Fruit fly (Drosophila melanogaster) whole organism, embryonic: Measurements from ENCODE around the gene CG31819.

ENCODE experiments used
- CG10267 ChIP-seq: fragments of 200-800 bp; sonication (Bioruptor generic); optimal IDR thresholded peaks from 2 replicates; lab custom pipeline; 2018; ENCODE audit warnings: missing biosample characterization, mild to moderate bottlenecking, missing genetic modification characterization, moderate library complexity
- CG10431 ChIP-seq: fragments of 200-800 bp; sonication (Bioruptor generic); optimal IDR thresholded peaks from 3 replicates; lab custom pipeline; 2018; ENCODE audit warnings: missing biosample characterization, mild to moderate bottlenecking, missing genetic modification characterization
- CG12299 ChIP-seq: fragments of 200-800 bp; sonication (Bioruptor generic); optimal IDR thresholded peaks from 2 replicates; lab custom pipeline; 2018; ENCODE audit warnings: missing biosample characterization, mild to moderate bottlenecking, missing genetic modification characterization
- CG13424 ChIP-seq: fragments of 200-800 bp; sonication (Bioruptor generic); optimal IDR thresholded peaks from 2 replicates; lab custom pipeline; 2019; ENCODE audit warnings: missing biosample characterization, mild to moderate bottlenecking, missing genetic modification characterization, moderate library complexity
- CG13894 ChIP-seq: fragments of 200-800 bp; sonication (Bioruptor generic); optimal IDR thresholded peaks from 3 replicates; lab custom pipeline; 2018; ENCODE audit warnings: missing biosample characterization, mild to moderate bottlenecking, missing genetic modification characterization, moderate library complexity
- CG15514 ChIP-seq: fragments of 200-800 bp; sonication (Bioruptor generic); optimal IDR thresholded peaks from 3 replicates; lab custom pipeline; 2017; ENCODE audit warnings: missing biosample characterization, missing genetic modification characterization, mild to moderate bottlenecking, moderate library complexity, missing genetic modification reagents
- CG2116 ChIP-seq: fragments of 200-800 bp; sonication (Bioruptor generic); optimal IDR thresholded peaks from 3 replicates; lab custom pipeline; 2018; ENCODE audit warnings: missing biosample characterization, mild to moderate bottlenecking, missing genetic modification characterization
- CG31388 ChIP-seq: fragments of 200-800 bp; sonication (Bioruptor generic); optimal IDR thresholded peaks from 2 replicates; lab custom pipeline; 2016; ENCODE audit warnings: missing biosample characterization, missing genetic modification characterization
- CG31441 ChIP-seq: fragments of 200-800 bp; sonication (Bioruptor generic); IDR thresholded peaks from 2 replicates; pipeline ENCODE4 v1.3.6; 2022; ENCODE audit warnings: missing biosample characterization, missing genetic modification characterization
- CG34422 ChIP-seq: fragments of 200-800 bp; sonication (Bioruptor generic); IDR thresholded peaks from 3 replicates; pipeline ENCODE4 v1.3.6; 2022; ENCODE audit warnings: missing biosample characterization, missing genetic modification characterization
- CG3726 ChIP-seq: fragments of 200-800 bp; sonication (Bioruptor generic); IDR thresholded peaks from 3 replicates; pipeline ENCODE4, ENCODE4 v1.3.6; 2022; ENCODE audit warnings: missing biosample characterization, missing genetic modification characterization
- CG5180 ChIP-seq: fragments of 200-800 bp; sonication (Bioruptor generic); optimal IDR thresholded peaks from 3 replicates; lab custom pipeline; 2017; ENCODE audit warnings: missing biosample characterization, missing genetic modification characterization, mild to moderate bottlenecking, moderate library complexity, missing genetic modification reagents
- CG6813 ChIP-seq: fragments of 200-800 bp; sonication (Bioruptor generic); optimal IDR thresholded peaks from 2 replicates; lab custom pipeline; 2017; ENCODE audit warnings: missing biosample characterization, missing genetic modification characterization, mild to moderate bottlenecking, moderate library complexity, missing genetic modification reagents
- Drgx ChIP-seq: fragments of 200-800 bp; sonication (Bioruptor generic); IDR thresholded peaks from 2 replicates; pipeline ENCODE4 v1.3.6; 2022; ENCODE audit warnings: missing biosample characterization, missing genetic modification characterization
- ERR ChIP-seq: fragments of 200-800 bp; sonication (Bioruptor generic); optimal IDR thresholded peaks from 2 replicates; lab custom pipeline; 2016; ENCODE audit warnings: missing biosample characterization, missing genetic modification characterization
- Gsc ChIP-seq: fragments of 200-800 bp; sonication (Bioruptor generic); IDR thresholded peaks from 2 replicates; pipeline ENCODE4 v1.3.6; 2022; ENCODE audit warnings: missing biosample characterization, missing genetic modification characterization
- H2.0 ChIP-seq: fragments of 200-800 bp; sonication (Bioruptor generic); IDR thresholded peaks from 2 replicates; pipeline ENCODE4 v1.3.6; 2022; ENCODE audit warnings: missing biosample characterization, missing genetic modification characterization
- Hmr ChIP-seq: fragments of 200-800 bp; sonication (Bioruptor generic); optimal IDR thresholded peaks from 3 replicates; lab custom pipeline; 2017; ENCODE audit warnings: mild to moderate bottlenecking, missing biosample characterization, missing genetic modification reagents, missing genetic modification characterization
- Hr39 ChIP-seq: fragments of >200 bp; optimal IDR thresholded peaks from 2 replicates; lab custom pipeline; 2017
- Hsf ChIP-seq: fragments of 200-800 bp; sonication (Bioruptor generic); optimal IDR thresholded peaks from 3 replicates; lab custom pipeline; 2016; ENCODE audit warnings: missing biosample characterization, missing genetic modification characterization
- Kr ChIP-seq: fragments of 200-800 bp; sonication (Bioruptor generic); optimal IDR thresholded peaks from 2 replicates; lab custom pipeline; 2017; ENCODE audit warnings: missing biosample characterization, mild to moderate bottlenecking, missing genetic modification characterization
- MTF-1 ChIP-seq: fragments of 200-800 bp; sonication (Bioruptor generic); optimal IDR thresholded peaks from 2 replicates; lab custom pipeline; 2018; ENCODE audit warnings: missing biosample characterization, mild to moderate bottlenecking, missing genetic modification characterization, borderline replicate concordance
- Mad ChIP-seq: fragments of 200-800 bp; sonication (Bioruptor generic); optimal IDR thresholded peaks from 2 replicates; lab custom pipeline; 2016; ENCODE audit warnings: missing biosample characterization, missing genetic modification characterization
- Max ChIP-seq: fragments of 200-800 bp; sonication (Bioruptor generic); optimal IDR thresholded peaks from 2 replicates; lab custom pipeline; 2016; ENCODE audit warnings: missing biosample characterization, mild to moderate bottlenecking, missing genetic modification characterization
- NC2α ChIP-seq: fragments of 200-800 bp; sonication (Bioruptor generic); optimal IDR thresholded peaks from 2 replicates; lab custom pipeline; 2016; ENCODE audit warnings: missing biosample characterization, missing genetic modification characterization
- Nf-YB ChIP-seq: fragments of 200-800 bp; sonication (Bioruptor generic); optimal IDR thresholded peaks from 3 replicates; lab custom pipeline; 2019; ENCODE audit warnings: missing biosample characterization, mild to moderate bottlenecking, missing genetic modification characterization, moderate library complexity
- Oli ChIP-seq: fragments of 200-800 bp; sonication (Bioruptor generic); optimal IDR thresholded peaks from 2 replicates; lab custom pipeline; 2018; ENCODE audit warnings: missing biosample characterization, mild to moderate bottlenecking, missing genetic modification characterization, moderate library complexity
- Side ChIP-seq: fragments of 200-800 bp; sonication (Bioruptor generic); optimal IDR thresholded peaks from 2 replicates; lab custom pipeline; 2016; ENCODE audit warnings: missing biosample characterization, missing genetic modification characterization
- ab ChIP-seq: fragments of 200-800 bp; sonication (Bioruptor generic); optimal IDR thresholded peaks from 2 replicates; lab custom pipeline; 2016; ENCODE audit warnings: missing biosample characterization, missing genetic modification characterization
- abd-A ChIP-seq: fragments of 200-800 bp; sonication (Bioruptor generic); optimal IDR thresholded peaks from 3 replicates; lab custom pipeline; 2019; ENCODE audit warnings: missing biosample characterization, mild to moderate bottlenecking, missing genetic modification characterization, moderate library complexity
- ac ChIP-seq: fragments of 200-800 bp; sonication (Bioruptor generic); optimal IDR thresholded peaks from 3 replicates; lab custom pipeline; 2017; ENCODE audit warnings: missing biosample characterization, mild to moderate bottlenecking, missing genetic modification characterization
- ato ChIP-seq: fragments of 200-800 bp; sonication (Bioruptor generic); IDR thresholded peaks from 2 replicates; pipeline ENCODE4 v1.3.6; 2022; ENCODE audit warnings: missing biosample characterization, missing genetic modification characterization; ENCODE audit not compliant: partially characterized antibody
- chinmo ChIP-seq: fragments of 200-800 bp; sonication (Bioruptor generic); IDR thresholded peaks from 4 replicates; pipeline ENCODE4 v1.3.6; 2022; ENCODE audit warnings: missing biosample characterization, missing genetic modification characterization; ENCODE audit not compliant: partially characterized antibody
- crc ChIP-seq: fragments of 200-800 bp; sonication (Bioruptor generic); optimal IDR thresholded peaks from 2 replicates; lab custom pipeline; 2016; ENCODE audit warnings: missing biosample characterization, missing genetic modification characterization
- dmrt11E ChIP-seq: fragments of 200-800 bp; sonication (Bioruptor generic); optimal IDR thresholded peaks from 3 replicates; lab custom pipeline; 2018; ENCODE audit warnings: missing biosample characterization, mild to moderate bottlenecking, missing genetic modification characterization, moderate library complexity
- dysf ChIP-seq: fragments of 200-800 bp; sonication (Bioruptor generic); IDR thresholded peaks from 3 replicates; pipeline ENCODE4 v1.3.6; 2022; ENCODE audit warnings: missing biosample characterization, missing genetic modification characterization
- gcm ChIP-seq: fragments of 200-800 bp; sonication (Bioruptor generic); optimal IDR thresholded peaks from 2 replicates; lab custom pipeline; 2019; ENCODE audit warnings: missing biosample characterization, mild to moderate bottlenecking, missing genetic modification characterization, moderate library complexity
- grn ChIP-seq: fragments of 200-800 bp; sonication (Bioruptor generic); optimal IDR thresholded peaks from 3 replicates; lab custom pipeline; 2017; ENCODE audit warnings: missing biosample characterization, missing genetic modification characterization
- ham ChIP-seq: fragments of 200-800 bp; sonication (Bioruptor generic); IDR thresholded peaks from 2 replicates; pipeline ENCODE4 v1.3.6; 2022; ENCODE audit warnings: missing biosample characterization, missing genetic modification characterization
- inv ChIP-seq: fragments of 200-800 bp; sonication (Bioruptor generic); IDR thresholded peaks from 2 replicates; pipeline ENCODE4 v1.3.6; 2022; ENCODE audit warnings: missing biosample characterization, missing genetic modification characterization; ENCODE audit not compliant: partially characterized antibody
- lbe ChIP-seq: fragments of 200-800 bp; sonication (Bioruptor generic); optimal IDR thresholded peaks from 2 replicates; lab custom pipeline; 2016; ENCODE audit warnings: missing biosample characterization, mild to moderate bottlenecking, missing genetic modification characterization
- maf-S ChIP-seq: fragments of 200-800 bp; sonication (Bioruptor generic); optimal IDR thresholded peaks from 2 replicates; lab custom pipeline; 2016; ENCODE audit warnings: missing biosample characterization, missing genetic modification characterization
- pros ChIP-seq: fragments of 200-800 bp; sonication (Bioruptor generic); optimal IDR thresholded peaks from 3 replicates; lab custom pipeline; 2019; ENCODE audit warnings: missing biosample characterization, mild to moderate bottlenecking, missing genetic modification characterization, moderate library complexity
- psq ChIP-seq: fragments of 200-800 bp; sonication (Bioruptor generic); optimal IDR thresholded peaks from 2 replicates; lab custom pipeline; 2017; ENCODE audit warnings: missing biosample characterization, missing genetic modification characterization
- repo ChIP-seq: fragments of 200-800 bp; sonication (Bioruptor generic); optimal IDR thresholded peaks from 2 replicates; lab custom pipeline; 2016; ENCODE audit warnings: missing biosample characterization, missing genetic modification characterization
- ssp ChIP-seq: fragments of 200-800 bp; sonication (Bioruptor generic); IDR thresholded peaks from 2 replicates; pipeline ENCODE4 v1.3.6; 2022; ENCODE audit warnings: missing biosample characterization, missing genetic modification characterization
- tna ChIP-seq: fragments of 200-800 bp; sonication (Bioruptor generic); IDR thresholded peaks from 2 replicates; pipeline ENCODE4 v1.3.6; 2022; ENCODE audit warnings: missing biosample characterization, missing genetic modification characterization; ENCODE audit not compliant: partially characterized antibody
- tx ChIP-seq: fragments of 200-800 bp; sonication (Bioruptor generic); optimal IDR thresholded peaks from 2 replicates; lab custom pipeline; 2016; ENCODE audit warnings: missing biosample characterization, missing genetic modification characterization
- wdn ChIP-seq: fragments of 200-800 bp; sonication (Bioruptor generic); IDR thresholded peaks from 2 replicates; pipeline ENCODE4 v1.3.6; 2022; ENCODE audit warnings: missing biosample characterization, missing genetic modification characterization
- wor ChIP-seq: fragments of 200-800 bp; sonication (Bioruptor generic); IDR thresholded peaks from 2 replicates; pipeline ENCODE4 v1.3.6; 2022; ENCODE audit warnings: missing biosample characterization, missing genetic modification characterization
- zen ChIP-seq: fragments of 200-800 bp; sonication (Bioruptor generic); optimal IDR thresholded peaks from 3 replicates; lab custom pipeline; 2018; ENCODE audit warnings: missing biosample characterization, mild to moderate bottlenecking, missing genetic modification characterization, moderate library complexity

The CG31819 gene

dm6 chr2L:16251598-16252131, 40.4 kb downstream of the CG31819 start, which contains the start of gene CG46309 (continued):
- no peak for TF ChIP-seq tx
- peak; percentile 29 for TF ChIP-seq Hmr (GFP tag; lab: Kevin White, UChicago)
- no peak for TF ChIP-seq ab (GFP tag; lab: Kevin White, UChicago)
- no peak for TF ChIP-seq H2.0 (GFP tag; lab: Robert Waterston, UW)
- TF ChIP-seq CG12299 (tag; lab: Kevin White, UChicago): no peak
- TF ChIP-seq CG5180: no peak
- no peak for TF ChIP-seq Side
- no peak for TF ChIP-seq CG3726
- no peak for TF ChIP-seq Hsf
- TF ChIP-seq Max (GFP tag; lab: Kevin White, UChicago): no peak
- TF ChIP-seq CG2116 (GFP tag; lab: Kevin White, UChicago): peak; percentile 59
- no peak for TF ChIP-seq Oli (tag; lab: Kevin White, UChicago)
- no peak for TF ChIP-seq repo (GFP tag; lab: Kevin White, UChicago)
- TF ChIP-seq CG6813: peak; percentile 37
- no peak for TF ChIP-seq CG13424 (tag; lab: Kevin White, UChicago)
- no peak for TF ChIP-seq MTF-1 (GFP tag; lab: Kevin White, UChicago)
- TF ChIP-seq maf-S (GFP tag; lab: Kevin White, UChicago): no peak
- no peak for TF ChIP-seq ac (GFP tag; lab: Kevin White, UChicago)
- TF ChIP-seq Hr39 (lab: Kevin White, UChicago): no peak
- TF ChIP-seq CG34422: no peak
- no peak for TF ChIP-seq Nf-YB (GFP tag; lab: Kevin White, UChicago)
- peak; percentile 36 for TF ChIP-seq CG10267
- no peak for TF ChIP-seq CG13894 (tag; lab: Kevin White, UChicago)
- peak; percentile 1 for TF ChIP-seq lbe (GFP tag; lab: Kevin White, UChicago)
- TF ChIP-seq wdn (GFP tag; lab: Robert Waterston, UW): no peak
- TF ChIP-seq Kr (GFP tag; lab: Kevin White, UChicago): no peak
- peak; percentile 99 for TF ChIP-seq tna (GFP tag; lab: Robert Waterston, UW)
- no peak for TF ChIP-seq ham (GFP tag; lab: Robert Waterston, UW)
- no peak for TF ChIP-seq CG15514 (GFP tag; lab: Kevin White, UChicago)
- TF ChIP-seq Drgx: no peak
- no peak for TF ChIP-seq Gsc
- TF ChIP-seq ERR (GFP tag; lab: Kevin White, UChicago): no peak
- TF ChIP-seq inv (GFP tag; lab: Robert Waterston, UW): peak; percentile 71
- TF ChIP-seq Mad (GFP tag; lab: Kevin White, UChicago): no peak
- peak; percentile 79 for TF ChIP-seq grn (GFP tag; lab: Kevin White, UChicago)
- no peak for TF ChIP-seq pros (GFP tag; lab: Kevin White, UChicago)
- no peak; the same call in 2 of the 3 replicates for TF ChIP-seq dysf (GFP tag; lab: Robert Waterston, UW)
- TF ChIP-seq psq (GFP tag; lab: Kevin White, UChicago): no peak
- no peak for TF ChIP-seq gcm (GFP tag; lab: Kevin White, UChicago)
- no peak for TF ChIP-seq ssp (GFP tag; lab: Robert Waterston, UW)
- no peak for TF ChIP-seq CG31388 (GFP tag; lab: Kevin White, UChicago)
- peak; percentile 98 for TF ChIP-seq ato (GFP tag; lab: Robert Waterston, UW)
- peak; percentile 38 for TF ChIP-seq crc (GFP tag; lab: Kevin White, UChicago)
- TF ChIP-seq dmrt11E (tag; lab: Kevin White, UChicago): no peak
- no peak for TF ChIP-seq CG10431 (GFP tag; lab: Kevin White, UChicago)
- TF ChIP-seq wor (GFP tag; lab: Robert Waterston, UW): no peak
- TF ChIP-seq zen: no peak
- peak; percentile 98 for TF ChIP-seq chinmo
- TF ChIP-seq abd-A (tag; lab: Kevin White, UChicago): no peak
- TF ChIP-seq CG31441: no peak
- TF ChIP-seq NC2α (GFP tag; lab: Kevin White, UChicago): no peak
